Fruit fly (Drosophila melanogaster): Measurements from ENCODE around the gene CG2444.

dm6 chrX:11679461-11679860 is 25.6 kb downstream of the CG2444 start:
- TF ChIP-seq EcR (GFP tag; optimal IDR thresholded peaks at IDR 0.05) (no peak), CG8478 (optimal IDR thresholded peaks at IDR 0.05) (no peak), Dll (optimal IDR thresholded peaks at IDR 0.05) (no peak), psq (optimal IDR thresholded peaks at IDR 0.05) (no peak), pan (optimal IDR thresholded peaks at IDR 0.05) (no peak)

All from whole organism.